Worm (Caenorhabditis elegans) whole organism, L2 larva: Measurements from ENCODE around the gene D2096.10.

Experiments
- egl-27 ChIP-seq: sonication (generic microtip); optimal IDR thresholded peaks from 3 replicates; lab custom pipeline; 2017; ENCODE audit warnings: missing biosample characterization, missing genetic modification reagents, missing genetic modification characterization
- fos-1 ChIP-seq: fragments of 150-350 bp; optimal IDR thresholded peaks from 2 replicates; lab custom pipeline; 2014; ENCODE audit warnings: missing biosample characterization, missing genetic modification characterization
- nhr-25 ChIP-seq: fragments of 150-350 bp; sonication (generic microtip); optimal IDR thresholded peaks from 3 replicates; lab custom pipeline; 2014; ENCODE audit warnings: missing biosample characterization, missing genetic modification characterization
- sem-4 ChIP-seq: fragments of 150-350 bp; optimal IDR thresholded peaks from 2 replicates; lab custom pipeline; 2014; ENCODE audit warnings: missing biosample characterization, missing genetic modification reagents, missing genetic modification characterization
- snpc-4 ChIP-seq: fragments of 150-350 bp; optimal IDR thresholded peaks from 2 replicates; lab custom pipeline; 2014; ENCODE audit warnings: missing biosample characterization, missing genetic modification characterization

ce11 chrIV:8428492-8428891 is 39.5 kb upstream of the D2096.10 start:
- peak; percentile 44 for TF ChIP-seq sem-4 (tag; lab: Kevin White, UChicago)
- TF ChIP-seq nhr-25: peak; percentile 61
- peak; percentile 86 for TF ChIP-seq fos-1
- TF ChIP-seq snpc-4 (tag; lab: Kevin White, UChicago): peak; percentile 99
- TF ChIP-seq egl-27 (tag; lab: Kevin White, UChicago): peak; percentile 68
